Fruit fly (Drosophila melanogaster) whole organism, embryonic: Measurements from ENCODE around the gene Lim3.

Experiments used
- B-H2 ChIP-seq: fragments of 200-800 bp; sonication (Bioruptor generic); optimal IDR thresholded peaks from 2 replicates; lab custom pipeline; 2018; ENCODE audit warnings: missing biosample characterization, mild to moderate bottlenecking, missing genetic modification characterization
- CG11504 ChIP-seq: fragments of 200-800 bp; sonication (Bioruptor generic); optimal IDR thresholded peaks from 3 replicates; lab custom pipeline; 2019; ENCODE audit warnings: missing biosample characterization, mild to moderate bottlenecking, missing genetic modification characterization, moderate library complexity
- CG12071 ChIP-seq: fragments of 200-800 bp; sonication (Bioruptor generic); optimal IDR thresholded peaks from 3 replicates; lab custom pipeline; 2018; ENCODE audit warnings: missing biosample characterization, mild to moderate bottlenecking, missing genetic modification characterization
- CG12219 ChIP-seq: fragments of 200-800 bp; sonication (Bioruptor generic); optimal IDR thresholded peaks from 3 replicates; lab custom pipeline; 2018; ENCODE audit warnings: missing biosample characterization, mild to moderate bottlenecking, missing genetic modification characterization
- CG1233 ChIP-seq: fragments of 200-800 bp; sonication (Bioruptor generic); optimal IDR thresholded peaks from 4 replicates; lab custom pipeline; 2018; ENCODE audit warnings: missing biosample characterization, mild to moderate bottlenecking, missing genetic modification characterization
- CG14860 ChIP-seq: fragments of 200-800 bp; sonication (Bioruptor generic); IDR thresholded peaks from 3 replicates; pipeline ENCODE4 v1.3.6; 2022; ENCODE audit warnings: missing biosample characterization, missing genetic modification characterization; ENCODE audit not compliant: partially characterized antibody
- CrebB ChIP-seq: fragments of 200-800 bp; sonication (Bioruptor generic); optimal IDR thresholded peaks from 3 replicates; lab custom pipeline; 2018; ENCODE audit warnings: missing biosample characterization, mild to moderate bottlenecking, missing genetic modification characterization
- ase ChIP-seq: fragments of 200-800 bp; sonication (Bioruptor generic); IDR thresholded peaks from 3 replicates; pipeline ENCODE4 v1.3.6; 2022; ENCODE audit warnings: missing biosample characterization, missing genetic modification characterization
- kni ChIP-seq: fragments of 200-800 bp; sonication (Bioruptor generic); optimal IDR thresholded peaks from 3 replicates; lab custom pipeline; 2017; ENCODE audit warnings: mild to moderate bottlenecking, missing biosample characterization, missing genetic modification reagents, missing genetic modification characterization
- luna ChIP-seq: fragments of 200-800 bp; sonication (Bioruptor generic); optimal IDR thresholded peaks from 2 replicates; lab custom pipeline; 2016; ENCODE audit warnings: missing biosample characterization, missing genetic modification characterization
- sug ChIP-seq: fragments of 200-800 bp; optimal IDR thresholded peaks from 2 replicates; lab custom pipeline; 2019; ENCODE audit warnings: missing biosample characterization, mild to moderate bottlenecking, missing genetic modification characterization, moderate library complexity

dm6 chr2L:19104383-19104782, 3.8 kb downstream of the Lim3 start:
- no peak for TF ChIP-seq CrebB
- no peak for TF ChIP-seq luna (GFP tag; lab: Kevin White, UChicago)
- TF ChIP-seq kni (GFP tag; lab: Kevin White, UChicago), result no peak
- no peak for TF ChIP-seq CG14860 (GFP tag; lab: Robert Waterston, UW)
- no peak for TF ChIP-seq CG12219 (GFP tag; lab: Kevin White, UChicago)
- no peak for TF ChIP-seq B-H2 (GFP tag; lab: Kevin White, UChicago)
- TF ChIP-seq sug, result no peak
- no peak for TF ChIP-seq ase (GFP tag; lab: Robert Waterston, UW)
- TF ChIP-seq CG11504, result no peak
- no peak for TF ChIP-seq CG12071 (GFP tag; lab: Kevin White, UChicago)
- no peak for TF ChIP-seq CG1233 (GFP tag; lab: Kevin White, UChicago)
